Worm (Caenorhabditis elegans): ENCODE results near the gene F22F4.9.

The F22F4.9 gene

DNA sequence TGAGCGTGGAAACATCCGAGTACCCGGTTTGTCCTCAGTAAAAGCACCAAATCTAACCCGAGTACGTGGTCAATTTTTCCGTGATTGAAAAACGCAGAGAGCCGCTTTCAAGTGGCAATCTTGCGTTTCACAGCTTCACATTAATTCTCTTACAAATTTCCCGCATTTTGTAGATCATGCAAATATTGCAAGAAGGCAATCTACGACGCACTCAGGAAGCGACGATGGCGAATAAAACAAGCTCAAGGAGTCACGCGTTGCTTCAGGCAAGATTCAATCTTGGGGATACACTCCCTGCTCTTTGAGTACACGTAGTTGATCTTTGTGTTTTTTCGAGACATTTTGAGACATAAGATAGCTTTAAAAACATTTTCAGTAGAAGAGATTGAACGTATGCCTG, 11.4 kb downstream of the F22F4.9 start:
- TF ChIP-seq scrt-1 (GFP tag; IDR thresholded peaks at IDR 0.05) (no peak), pes-1 (GFP tag; IDR thresholded peaks at IDR 0.05) (no peak), flt-1 (GFP tag; IDR thresholded peaks at IDR 0.05) (no peak), ets-7 (tag; optimal IDR thresholded peaks at IDR 0.05) (no peak), sea-1 (GFP tag; conservative IDR thresholded peaks at IDR 0.05) (no peak), ceh-36 (tag; optimal IDR thresholded peaks at IDR 0.05) (no peak), B0310.2 (tag; optimal IDR thresholded peaks at IDR 0.05) (no peak), aly-1 (tag; optimal IDR thresholded peaks at IDR 0.05) (no peak), tra-4 (tag; optimal IDR thresholded peaks at IDR 0.05) (no peak), hmg-4 (GFP tag; optimal IDR thresholded peaks at IDR 0.05) (no peak), tbx-37 (GFP tag; conservative IDR thresholded peaks at IDR 0.05) (no peak), tbx-11 (GFP tag; IDR thresholded peaks at IDR 0.05) (no peak), F13C5.2 (tag; optimal IDR thresholded peaks at IDR 0.05) (no peak), ceh-13 (GFP tag; optimal IDR thresholded peaks at IDR 0.05) (no peak)

DNA sequence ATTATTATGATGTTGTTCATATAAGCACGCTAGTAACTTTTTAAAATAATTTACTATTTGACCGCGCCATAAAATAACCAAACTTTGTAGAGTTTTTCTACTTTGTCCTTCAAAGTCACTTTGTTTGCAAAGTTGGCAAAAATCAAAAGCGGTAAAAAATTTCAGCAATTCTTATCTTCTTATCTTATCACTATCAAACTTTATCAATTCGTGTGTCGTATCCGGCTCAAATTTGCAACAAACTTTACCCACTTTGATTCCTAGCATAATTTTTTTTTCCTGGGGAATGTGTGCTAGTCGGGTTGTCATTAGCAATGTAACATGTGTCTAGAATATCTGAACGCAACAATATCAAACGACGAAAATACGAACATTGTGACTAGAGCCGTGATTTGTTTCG, 13.6 kb downstream of the F22F4.9 start:
- TF ChIP-seq tra-4 (tag; optimal IDR thresholded peaks at IDR 0.05) (no peak), hmbx-1 (tag; optimal IDR thresholded peaks at IDR 0.05) (no peak), tbx-11 (GFP tag; IDR thresholded peaks at IDR 0.05) (no peak), flt-1 (GFP tag; IDR thresholded peaks at IDR 0.05) (no peak), aly-1 (tag; optimal IDR thresholded peaks at IDR 0.05) (no peak)

DNA sequence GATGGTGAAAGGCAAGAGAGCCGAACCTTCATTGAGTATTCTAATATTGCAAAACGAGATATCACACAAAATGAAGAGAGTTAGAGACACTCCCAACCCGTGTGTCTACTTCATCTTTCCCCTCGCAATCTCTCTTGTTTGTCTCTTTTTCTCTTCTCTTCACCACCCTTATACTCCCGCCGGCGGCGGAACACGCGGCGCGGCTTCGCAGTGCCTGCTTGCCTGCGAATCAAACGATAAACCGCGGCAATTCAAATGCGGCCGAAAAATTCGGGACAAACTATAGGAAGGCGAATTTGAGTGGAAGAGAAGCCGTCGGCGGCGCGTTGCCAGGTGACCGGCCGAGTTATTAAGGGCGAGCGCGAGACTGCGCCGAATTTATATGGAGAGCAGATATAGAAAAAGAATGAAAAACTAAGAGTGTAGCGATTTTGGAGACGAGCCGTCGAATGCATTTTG, 14.7 kb downstream of the F22F4.9 start, which contains the start of gene klp-13:
Gene klp-13 (plus strand): TSS at position 409 of the 459 bp plus-strand sequence.
- peak; percentile 31 for TF ChIP-seq F13C5.2 (tag; optimal IDR thresholded peaks at IDR 0.05)
- no peak for TF ChIP-seq sea-1 (GFP tag; conservative IDR thresholded peaks at IDR 0.05)
- TF ChIP-seq aly-1 (tag; optimal IDR thresholded peaks at IDR 0.05): peak; percentile 75
- TF ChIP-seq tbx-11 (GFP tag; IDR thresholded peaks at IDR 0.05): peak; percentile 39; the same call in 1 of the 2 replicates
- peak; percentile 85 for TF ChIP-seq hmg-4 (GFP tag; optimal IDR thresholded peaks at IDR 0.05)

DNA sequence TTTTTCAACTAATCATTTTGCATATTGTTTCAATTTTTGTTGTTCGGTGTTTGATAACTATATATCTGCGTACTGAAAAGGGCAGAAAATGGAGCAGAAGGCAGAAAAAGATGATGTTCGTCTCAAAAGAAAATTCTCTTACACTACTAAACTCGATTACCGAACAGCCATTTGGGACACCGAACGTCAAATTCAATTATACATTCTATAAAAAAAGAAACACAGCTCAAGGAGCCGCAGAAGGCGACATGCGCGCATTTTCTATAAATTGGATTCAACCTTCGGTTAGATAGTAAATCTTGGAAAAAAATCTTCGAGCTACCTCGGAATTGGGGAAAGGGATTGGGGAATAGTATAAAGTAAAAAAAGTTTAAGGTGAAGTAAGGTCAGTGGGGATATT, 16.0 kb downstream of the F22F4.9 start:
- TF ChIP-seq aly-1 (tag; optimal IDR thresholded peaks at IDR 0.05): no peak
- no peak for TF ChIP-seq ama-1 (optimal IDR thresholded peaks at IDR 0.05)
- no peak for TF ChIP-seq hnd-1 (tag; optimal IDR thresholded peaks at IDR 0.05)
- TF ChIP-seq B0310.2 (tag; optimal IDR thresholded peaks at IDR 0.05): no peak
- no peak for TF ChIP-seq tbx-37 (GFP tag; conservative IDR thresholded peaks at IDR 0.05)
- TF ChIP-seq sea-1 (GFP tag; conservative IDR thresholded peaks at IDR 0.05): no peak
- TF ChIP-seq F13C5.2 (tag; optimal IDR thresholded peaks at IDR 0.05): no peak
- TF ChIP-seq pes-1 (GFP tag; IDR thresholded peaks at IDR 0.05): no peak
- TF ChIP-seq tbx-11 (GFP tag; IDR thresholded peaks at IDR 0.05): no peak
- TF ChIP-seq tra-4 (tag; optimal IDR thresholded peaks at IDR 0.05): no peak
- no peak for TF ChIP-seq ets-7 (tag; optimal IDR thresholded peaks at IDR 0.05)
- no peak for TF ChIP-seq hmbx-1 (tag; optimal IDR thresholded peaks at IDR 0.05)
- TF ChIP-seq ceh-36 (tag; optimal IDR thresholded peaks at IDR 0.05): no peak
- no peak for TF ChIP-seq hmg-4 (GFP tag; optimal IDR thresholded peaks at IDR 0.05)
- no peak for TF ChIP-seq scrt-1 (GFP tag; IDR thresholded peaks at IDR 0.05)
- no peak for TF ChIP-seq flt-1 (GFP tag; IDR thresholded peaks at IDR 0.05)
- TF ChIP-seq ceh-13 (GFP tag; optimal IDR thresholded peaks at IDR 0.05): no peak

DNA sequence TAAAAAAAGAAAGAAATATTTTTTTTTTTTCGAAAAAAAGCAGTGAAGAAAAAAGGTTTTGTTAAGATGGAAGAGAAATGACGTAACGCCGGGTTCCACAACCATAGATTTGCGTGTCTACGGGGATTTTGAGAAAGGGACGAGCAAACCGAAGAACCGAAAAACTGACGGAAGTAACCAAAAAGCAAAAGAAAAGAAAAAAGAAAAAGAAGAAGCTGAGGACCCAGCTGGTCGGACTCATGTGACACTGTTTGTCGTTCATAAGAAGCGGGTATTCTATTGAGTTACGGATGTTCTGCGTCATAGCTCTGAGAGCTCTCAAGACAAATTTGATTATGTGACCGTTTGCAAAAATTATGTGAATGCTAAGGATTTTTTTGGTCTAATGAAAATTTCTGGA, 16.5 kb downstream of the F22F4.9 start:
- no peak for TF ChIP-seq hmg-4 (GFP tag; optimal IDR thresholded peaks at IDR 0.05)

DNA sequence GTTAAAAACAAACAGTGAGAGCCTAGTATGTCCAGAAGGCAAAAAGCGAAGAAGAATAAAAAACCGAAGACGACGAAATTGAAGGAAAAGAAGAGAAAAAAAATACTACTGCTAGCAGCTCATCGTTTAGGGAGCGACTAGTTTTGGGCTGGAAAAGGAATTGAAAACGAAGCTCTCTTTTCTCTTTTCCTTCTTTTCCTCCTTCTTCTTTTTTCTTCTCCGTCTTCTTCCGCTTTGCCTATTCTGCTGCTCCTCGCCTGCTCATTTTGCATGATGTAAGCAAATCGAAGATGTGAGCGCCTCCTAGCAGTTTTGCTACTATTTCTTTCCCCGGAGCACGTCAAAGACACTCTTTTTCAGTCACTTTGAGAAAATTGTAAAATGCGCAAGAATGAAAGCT, 17.6 kb downstream of the F22F4.9 start:
- no peak for TF ChIP-seq flt-1 (GFP tag; IDR thresholded peaks at IDR 0.05)
- TF ChIP-seq tbx-11 (GFP tag; IDR thresholded peaks at IDR 0.05): no peak
- no peak for TF ChIP-seq sea-1 (GFP tag; conservative IDR thresholded peaks at IDR 0.05)
- no peak for TF ChIP-seq scrt-1 (GFP tag; IDR thresholded peaks at IDR 0.05)
- no peak for TF ChIP-seq tbx-37 (GFP tag; conservative IDR thresholded peaks at IDR 0.05)
- no peak for TF ChIP-seq ets-7 (tag; optimal IDR thresholded peaks at IDR 0.05)
- TF ChIP-seq B0310.2 (tag; optimal IDR thresholded peaks at IDR 0.05): no peak
- TF ChIP-seq aly-1 (tag; optimal IDR thresholded peaks at IDR 0.05): no peak
- no peak for TF ChIP-seq ama-1 (optimal IDR thresholded peaks at IDR 0.05)
- TF ChIP-seq ceh-13 (GFP tag; optimal IDR thresholded peaks at IDR 0.05): no peak
- TF ChIP-seq tra-4 (tag; optimal IDR thresholded peaks at IDR 0.05): no peak
- TF ChIP-seq hmbx-1 (tag; optimal IDR thresholded peaks at IDR 0.05): no peak
- TF ChIP-seq hmg-4 (GFP tag; optimal IDR thresholded peaks at IDR 0.05): no peak
- TF ChIP-seq F13C5.2 (tag; optimal IDR thresholded peaks at IDR 0.05): no peak
- TF ChIP-seq hnd-1 (tag; optimal IDR thresholded peaks at IDR 0.05): no peak

DNA sequence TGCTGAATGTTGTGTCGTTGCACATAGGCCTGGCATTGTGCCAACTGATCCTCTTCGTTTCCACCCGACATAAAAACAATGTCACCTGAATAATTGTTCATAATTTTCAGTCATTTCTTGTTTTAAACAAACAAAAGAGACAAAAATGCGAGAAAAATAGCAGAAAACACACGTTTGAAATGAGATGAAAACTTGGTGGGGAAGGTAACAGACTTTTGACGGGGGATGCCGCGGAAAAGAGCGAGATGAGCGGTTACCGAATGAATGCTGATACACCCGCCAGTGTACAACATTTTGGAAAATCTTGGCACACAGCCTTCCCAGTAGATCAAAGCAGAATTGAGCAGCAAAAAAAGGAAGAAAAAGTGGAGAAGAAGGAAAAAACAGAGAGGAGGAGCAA, 21.6 kb downstream of the F22F4.9 start, which contains the start of gene kin-2:
Gene kin-2 (minus strand): TSS at position 101 of the 400 bp plus-strand sequence.
- TF ChIP-seq hmg-4 (GFP tag; optimal IDR thresholded peaks at IDR 0.05): no peak
- TF ChIP-seq tbx-11 (GFP tag; IDR thresholded peaks at IDR 0.05): no peak
- no peak for TF ChIP-seq sea-1 (GFP tag; conservative IDR thresholded peaks at IDR 0.05)
- no peak for TF ChIP-seq F13C5.2 (tag; optimal IDR thresholded peaks at IDR 0.05)
- TF ChIP-seq tbx-37 (GFP tag; conservative IDR thresholded peaks at IDR 0.05): no peak
- TF ChIP-seq hnd-1 (tag; optimal IDR thresholded peaks at IDR 0.05): no peak
- no peak for TF ChIP-seq aly-1 (tag; optimal IDR thresholded peaks at IDR 0.05)
- no peak for TF ChIP-seq ama-1 (optimal IDR thresholded peaks at IDR 0.05)
- TF ChIP-seq B0310.2 (tag; optimal IDR thresholded peaks at IDR 0.05): no peak
- TF ChIP-seq hmbx-1 (tag; optimal IDR thresholded peaks at IDR 0.05): no peak
- TF ChIP-seq scrt-1 (GFP tag; IDR thresholded peaks at IDR 0.05): no peak
- no peak for TF ChIP-seq ets-7 (tag; optimal IDR thresholded peaks at IDR 0.05)
- TF ChIP-seq pes-1 (GFP tag; IDR thresholded peaks at IDR 0.05): no peak

DNA sequence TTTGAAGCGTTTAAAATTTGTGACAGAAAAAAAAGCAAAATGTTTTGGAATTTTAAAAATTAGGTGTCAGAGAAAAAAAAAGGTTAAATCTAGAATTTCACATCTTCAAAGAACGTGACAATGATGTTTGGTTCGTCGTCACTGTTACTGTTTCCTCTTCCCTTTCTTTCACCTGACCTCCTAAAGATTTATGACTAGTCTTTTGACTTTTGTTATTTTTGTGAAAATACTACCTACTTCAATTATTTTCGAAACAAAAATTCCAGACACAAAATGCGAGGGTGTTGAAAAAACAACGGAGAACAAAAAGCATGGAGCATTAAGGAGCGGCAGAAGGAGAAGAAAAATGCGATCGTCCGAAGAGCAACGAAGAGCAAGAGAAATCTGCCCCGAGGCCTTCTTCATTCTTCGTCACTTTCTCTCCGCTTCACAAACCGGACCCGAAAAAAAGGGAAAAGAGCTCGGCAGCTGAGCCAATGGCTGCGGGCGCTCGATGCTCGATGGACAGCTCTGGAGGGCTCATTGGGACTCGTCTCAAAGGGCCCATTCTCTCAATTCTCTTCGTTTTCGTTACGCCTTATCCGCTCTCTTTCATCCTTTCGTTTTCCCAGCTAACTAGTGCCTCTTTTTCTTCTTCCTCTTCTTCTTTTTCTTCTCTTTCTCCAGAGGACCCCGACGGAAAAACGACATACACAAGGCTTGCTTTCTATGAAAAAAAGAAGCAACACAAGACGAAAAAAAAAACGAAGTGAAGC, 22.9 kb downstream of the F22F4.9 start:
- TF ChIP-seq sea-1 (GFP tag; conservative IDR thresholded peaks at IDR 0.05) (no peak), aly-1 (tag; optimal IDR thresholded peaks at IDR 0.05) (no peak), hmg-4 (GFP tag; optimal IDR thresholded peaks at IDR 0.05) (peak; percentile 11), ceh-36 (tag; optimal IDR thresholded peaks at IDR 0.05) (no peak)
